Fruit fly (Drosophila melanogaster) whole organism, embryonic: Measurements from ENCODE around the gene CG8066.

Experiments used
- BEAF-32 ChIP-seq: fragments of 200-800 bp; sonication (Bioruptor generic); optimal IDR thresholded peaks from 3 replicates; lab custom pipeline; 2017; ENCODE audit warnings: missing biosample characterization, missing genetic modification characterization, mild to moderate bottlenecking, moderate library complexity, missing genetic modification reagents
- CG10366 ChIP-seq: fragments of 200-800 bp; sonication (Bioruptor generic); IDR thresholded peaks from 2 replicates; pipeline ENCODE4 v1.3.6; 2022; ENCODE audit warnings: missing biosample characterization, missing genetic modification characterization
- CG11085 ChIP-seq: fragments of 200-800 bp; sonication (Bioruptor generic); IDR thresholded peaks from 2 replicates; pipeline ENCODE4 v1.3.6; 2022; ENCODE audit warnings: missing biosample characterization, missing genetic modification characterization
- CG11247 ChIP-seq: fragments of 200-800 bp; sonication (Bioruptor generic); IDR thresholded peaks from 2 replicates; pipeline ENCODE4 v1.3.6; 2022; ENCODE audit warnings: missing biosample characterization, missing genetic modification characterization
- CG11696 ChIP-seq: fragments of 200-800 bp; sonication (Bioruptor generic); IDR thresholded peaks from 2 replicates; pipeline ENCODE4 v1.3.6; 2022; ENCODE audit warnings: missing biosample characterization, missing genetic modification characterization
- CG11723 ChIP-seq: fragments of 200-800 bp; sonication (Bioruptor generic); optimal IDR thresholded peaks from 2 replicates; lab custom pipeline; 2017; ENCODE audit warnings: missing biosample characterization, mild to moderate bottlenecking, missing genetic modification characterization
- CG12769 ChIP-seq: fragments of 200-800 bp; sonication (Bioruptor generic); optimal IDR thresholded peaks from 2 replicates; lab custom pipeline; 2019; ENCODE audit warnings: missing biosample characterization, mild to moderate bottlenecking, missing genetic modification characterization, moderate library complexity
- CG13424 ChIP-seq: fragments of 200-800 bp; sonication (Bioruptor generic); optimal IDR thresholded peaks from 2 replicates; lab custom pipeline; 2019; ENCODE audit warnings: missing biosample characterization, mild to moderate bottlenecking, missing genetic modification characterization, moderate library complexity
- CG14050 ChIP-seq: fragments of 200-800 bp; sonication (Bioruptor generic); IDR thresholded peaks from 3 replicates; pipeline ENCODE4 v1.3.6; 2022; ENCODE audit warnings: missing biosample characterization, missing genetic modification characterization
- CG15269 ChIP-seq: fragments of 200-800 bp; sonication (Bioruptor generic); optimal IDR thresholded peaks from 2 replicates; lab custom pipeline; 2018; ENCODE audit warnings: missing biosample characterization, mild to moderate bottlenecking, missing genetic modification characterization, moderate library complexity
- CG15514 ChIP-seq: fragments of 200-800 bp; sonication (Bioruptor generic); optimal IDR thresholded peaks from 3 replicates; lab custom pipeline; 2017; ENCODE audit warnings: missing biosample characterization, missing genetic modification characterization, mild to moderate bottlenecking, moderate library complexity, missing genetic modification reagents
- CG16779 ChIP-seq: fragments of 200-800 bp; sonication (Bioruptor generic); IDR thresholded peaks from 2 replicates; pipeline ENCODE4 v1.3.6; 2022; ENCODE audit warnings: missing biosample characterization, missing genetic modification characterization
- CG31365 ChIP-seq: fragments of 200-800 bp; sonication (Bioruptor generic); optimal IDR thresholded peaks from 2 replicates; lab custom pipeline; 2018; ENCODE audit warnings: missing biosample characterization, mild to moderate bottlenecking, missing genetic modification characterization
- CG3281 ChIP-seq: fragments of 200-800 bp; sonication (Bioruptor generic); optimal IDR thresholded peaks from 3 replicates; lab custom pipeline; 2017; ENCODE audit warnings: missing biosample characterization, mild to moderate bottlenecking, missing genetic modification characterization
- CG42726 ChIP-seq: fragments of 200-800 bp; sonication (Bioruptor generic); IDR thresholded peaks from 2 replicates; pipeline ENCODE4 v1.3.6; 2022; ENCODE audit warnings: missing biosample characterization, missing genetic modification characterization; ENCODE audit not compliant: partially characterized antibody
- CG4282 ChIP-seq: fragments of 200-800 bp; sonication (Bioruptor generic); optimal IDR thresholded peaks from 2 replicates; lab custom pipeline; 2016; ENCODE audit warnings: missing biosample characterization, missing genetic modification characterization
- CG43689 ChIP-seq: fragments of 200-800 bp; sonication (Bioruptor generic); IDR thresholded peaks from 2 replicates; pipeline ENCODE4 v1.3.6; 2022; ENCODE audit warnings: missing biosample characterization, missing genetic modification characterization
- CG4730 ChIP-seq: fragments of 200-800 bp; sonication (Bioruptor generic); IDR thresholded peaks from 2 replicates; pipeline ENCODE4 v1.3.6; 2022; ENCODE audit warnings: missing biosample characterization, missing genetic modification characterization
- CoRest ChIP-seq: fragments of 200-800 bp; sonication (Bioruptor generic); optimal IDR thresholded peaks from 3 replicates; lab custom pipeline; 2018; ENCODE audit warnings: missing biosample characterization, mild to moderate bottlenecking, missing genetic modification characterization, moderate library complexity
- ERR ChIP-seq: fragments of 200-800 bp; sonication (Bioruptor generic); optimal IDR thresholded peaks from 2 replicates; lab custom pipeline; 2016; ENCODE audit warnings: missing biosample characterization, missing genetic modification characterization
- Hand ChIP-seq: fragments of 200-800 bp; sonication (Bioruptor generic); optimal IDR thresholded peaks from 2 replicates; lab custom pipeline; 2017; ENCODE audit warnings: mild to moderate bottlenecking, missing biosample characterization, missing genetic modification reagents, missing genetic modification characterization
- Jarid2 ChIP-seq: fragments of 200-800 bp; sonication (Bioruptor generic); optimal IDR thresholded peaks from 3 replicates; lab custom pipeline; 2017; ENCODE audit warnings: mild to moderate bottlenecking, missing biosample characterization, missing genetic modification reagents, missing genetic modification characterization
- MTF-1 ChIP-seq: fragments of 200-800 bp; sonication (Bioruptor generic); optimal IDR thresholded peaks from 2 replicates; lab custom pipeline; 2018; ENCODE audit warnings: missing biosample characterization, mild to moderate bottlenecking, missing genetic modification characterization, borderline replicate concordance
- NfI ChIP-seq: fragments of 200-800 bp; sonication (Bioruptor generic); optimal IDR thresholded peaks from 3 replicates; lab custom pipeline; 2018; ENCODE audit warnings: missing biosample characterization, mild to moderate bottlenecking, missing genetic modification characterization, moderate library complexity
- Pdp1 ChIP-seq, 2 experiments: fragments of 200-800 bp; sonication (Bioruptor generic); optimal IDR thresholded peaks; 3 replicates each; lab custom pipeline; 2016; ENCODE audit warnings: missing biosample characterization in 2 of 2, missing genetic modification characterization in 2 of 2, mild to moderate bottlenecking in 1 of 2, moderate library complexity in 1 of 2
- cas ChIP-seq: fragments of 200-800 bp; sonication (Bioruptor generic); IDR thresholded peaks from 2 replicates; pipeline ENCODE4 v1.3.6; 2022; ENCODE audit warnings: missing biosample characterization, missing genetic modification characterization
- chif ChIP-seq, 2 experiments: fragments of 200-800 bp; sonication (Bioruptor generic); optimal IDR thresholded peaks; 3 replicates each; lab custom pipeline; 2016; ENCODE audit warnings: missing biosample characterization in 2 of 2, missing genetic modification characterization in 2 of 2
- chm ChIP-seq: fragments of 200-800 bp; sonication (Bioruptor generic); IDR thresholded peaks from 2 replicates; pipeline ENCODE4 v1.3.6; 2022; ENCODE audit warnings: missing biosample characterization, missing genetic modification characterization
- chn ChIP-seq: fragments of 200-800 bp; sonication (Bioruptor generic); optimal IDR thresholded peaks from 2 replicates; lab custom pipeline; 2016; ENCODE audit warnings: missing biosample characterization, missing genetic modification characterization
- disco-r ChIP-seq: fragments of 200-800 bp; sonication (Bioruptor generic); optimal IDR thresholded peaks from 2 replicates; lab custom pipeline; 2016; ENCODE audit warnings: missing biosample characterization, missing genetic modification characterization
- exex ChIP-seq: fragments of 200-800 bp; sonication (Bioruptor generic); optimal IDR thresholded peaks from 4 replicates; lab custom pipeline; 2018; ENCODE audit warnings: missing biosample characterization, mild to moderate bottlenecking, missing genetic modification characterization, moderate library complexity
- fd64A ChIP-seq: fragments of 200-800 bp; sonication (Bioruptor generic); optimal IDR thresholded peaks from 3 replicates; lab custom pipeline; 2018; ENCODE audit warnings: missing biosample characterization, mild to moderate bottlenecking, missing genetic modification characterization
- hkb ChIP-seq, 2 experiments: fragments of 200-800 bp in 1 of 2; fragments of >200 bp in 1 of 2; sonication (Bioruptor generic) in 1 of 2; IDR thresholded peaks in 1 of 2; optimal IDR thresholded peaks in 1 of 2; 2 replicates each; pipeline versions ENCODE4 v1.3.6 to Lab custom; 2017 to 2022; ENCODE audit warnings: missing biosample characterization in 1 of 2, missing genetic modification characterization in 1 of 2
- insv ChIP-seq, 2 experiments: fragments of 200-800 bp; sonication (Bioruptor generic); optimal IDR thresholded peaks; 3 replicates each; lab custom pipeline; 2016 to 2018; ENCODE audit warnings: missing biosample characterization in 2 of 2, missing genetic modification characterization in 2 of 2
- ken ChIP-seq: fragments of 200-800 bp; sonication (Bioruptor generic); IDR thresholded peaks from 3 replicates; pipeline ENCODE4 v1.3.6; 2022; ENCODE audit warnings: missing biosample characterization, missing genetic modification characterization
- lmd ChIP-seq: fragments of 200-800 bp; sonication (Bioruptor generic); IDR thresholded peaks from 2 replicates; pipeline ENCODE4 v1.3.6; 2022; ENCODE audit warnings: missing biosample characterization, missing genetic modification characterization
- nerfin-2 ChIP-seq: fragments of 200-800 bp; sonication (Bioruptor generic); IDR thresholded peaks from 2 replicates; pipeline ENCODE4 v1.3.6; 2022; ENCODE audit warnings: missing biosample characterization, missing genetic modification characterization; ENCODE audit not compliant: partially characterized antibody
- nmo ChIP-seq: fragments of 200-800 bp; sonication (Bioruptor generic); optimal IDR thresholded peaks from 2 replicates; lab custom pipeline; 2018; ENCODE audit warnings: missing biosample characterization, mild to moderate bottlenecking, missing genetic modification characterization, moderate library complexity
- nom ChIP-seq: fragments of 200-800 bp; sonication (Bioruptor generic); optimal IDR thresholded peaks from 2 replicates; lab custom pipeline; 2017; ENCODE audit warnings: missing biosample characterization, missing genetic modification characterization, mild to moderate bottlenecking, moderate library complexity, missing genetic modification reagents
- p53 ChIP-seq: fragments of 200-800 bp; sonication (Bioruptor generic); optimal IDR thresholded peaks from 2 replicates; lab custom pipeline; 2016; ENCODE audit warnings: missing biosample characterization, missing genetic modification characterization
- peb ChIP-seq: fragments of 200-800 bp; sonication (Bioruptor generic); IDR thresholded peaks from 2 replicates; pipeline ENCODE4 v1.3.6; 2022; ENCODE audit warnings: missing biosample characterization, missing genetic modification characterization
- pfk ChIP-seq: fragments of 200-800 bp; sonication (Bioruptor generic); optimal IDR thresholded peaks from 2 replicates; lab custom pipeline; 2018; ENCODE audit warnings: missing biosample characterization, mild to moderate bottlenecking, missing genetic modification characterization, moderate library complexity
- pros ChIP-seq: fragments of 200-800 bp; sonication (Bioruptor generic); optimal IDR thresholded peaks from 3 replicates; lab custom pipeline; 2019; ENCODE audit warnings: missing biosample characterization, mild to moderate bottlenecking, missing genetic modification characterization, moderate library complexity
- salm ChIP-seq: fragments of 200-800 bp; sonication (Bioruptor generic); optimal IDR thresholded peaks from 2 replicates; lab custom pipeline; 2018; ENCODE audit warnings: missing biosample characterization, mild to moderate bottlenecking, missing genetic modification characterization
- sob ChIP-seq: fragments of 200-800 bp; sonication (Bioruptor generic); IDR thresholded peaks from 2 replicates; pipeline ENCODE4 v1.3.6; 2022; ENCODE audit warnings: missing biosample characterization, missing genetic modification characterization
- tgo ChIP-seq: fragments of 200-800 bp; sonication (Bioruptor generic); IDR thresholded peaks from 3 replicates; pipeline ENCODE4 v1.3.6; 2022; ENCODE audit warnings: missing biosample characterization, missing genetic modification characterization
- usp ChIP-seq: fragments of >200 bp; optimal IDR thresholded peaks from 2 replicates; lab custom pipeline; 2017; ENCODE audit warnings: missing biosample characterization, missing genetic modification characterization
- wek ChIP-seq: fragments of 200-800 bp; sonication (Bioruptor generic); optimal IDR thresholded peaks from 3 replicates; lab custom pipeline; 2018; ENCODE audit warnings: missing biosample characterization, mild to moderate bottlenecking, missing genetic modification characterization, moderate library complexity
- yki ChIP-seq: fragments of >200 bp; optimal IDR thresholded peaks from 3 replicates; lab custom pipeline; 2018

Gene CG8066

dm6 chr3R:14569411-14570107, 912 bp upstream of the CG8066 start, which contains the start of gene Cys (continued):
- TF ChIP-seq chm (GFP tag; lab: Robert Waterston, UW) (peak; percentile 32; the same call in 1 of the 2 replicates), tgo (GFP tag; lab: Robert Waterston, UW) (no peak), Jarid2 (GFP tag; lab: Kevin White, UChicago) (peak; percentile 73), p53 (GFP tag; lab: Kevin White, UChicago) (no peak), CG11696 (GFP tag; lab: Robert Waterston, UW) (no peak), CG11723 (no peak), cas (no peak), CG13424 (tag; lab: Kevin White, UChicago) (no peak), CG10366 (GFP tag; lab: Robert Waterston, UW) (no peak), CG42726 (no peak), nom (GFP tag; lab: Kevin White, UChicago) (no peak), ken (GFP tag; lab: Robert Waterston, UW) (no peak), fd64A (no peak), ERR (GFP tag; lab: Kevin White, UChicago) (no peak), CG11247 (GFP tag; lab: Robert Waterston, UW) (no peak), chn (GFP tag; lab: Kevin White, UChicago) (no peak), CG16779 (peak; percentile 36; the same call in 1 of the 2 replicates), CG4282 (GFP tag; lab: Kevin White, UChicago) (no peak), peb (GFP tag; lab: Robert Waterston, UW) (no peak), yki (no peak), MTF-1 (GFP tag; lab: Kevin White, UChicago) (no peak), exex (tag; lab: Kevin White, UChicago) (no peak), salm (tag; lab: Kevin White, UChicago) (no peak), Pdp1 (GFP tag; optimal IDR thresholded peaks at IDR 0.05; lab: Kevin White, UChicago) (peak in 1 of 2 experiments; percentile 18), usp (GFP tag; lab: Kevin White, UChicago) (no peak), wek (GFP tag; lab: Kevin White, UChicago) (no peak), CoRest (peak; percentile 37), NfI (GFP tag; lab: Kevin White, UChicago) (peak; percentile 13), nerfin-2 (GFP tag; lab: Robert Waterston, UW) (no peak), CG12769 (tag; lab: Kevin White, UChicago) (peak; percentile 89), CG4730 (GFP tag; lab: Robert Waterston, UW) (no peak), CG43689 (GFP tag; lab: Robert Waterston, UW) (no peak), CG15269 (tag; lab: Kevin White, UChicago) (no peak), lmd (GFP tag; lab: Robert Waterston, UW) (no peak), CG3281 (GFP tag; lab: Kevin White, UChicago) (no peak), CG11085 (GFP tag; lab: Robert Waterston, UW) (no peak), chif (GFP tag; optimal IDR thresholded peaks at IDR 0.05; lab: Kevin White, UChicago) (no peak), sob (GFP tag; lab: Robert Waterston, UW) (peak; percentile 39; the same call in 1 of the 2 replicates), insv (GFP tag; optimal IDR thresholded peaks at IDR 0.05; lab: Kevin White, UChicago) (no peak), BEAF-32 (no peak), hkb (optimal IDR thresholded peaks at IDR 0.05; lab: Kevin White, UChicago) (no peak), hkb (GFP tag; IDR thresholded peaks at IDR 0.05; lab: Robert Waterston, UW) (no peak), disco-r (GFP tag; lab: Kevin White, UChicago) (no peak), CG14050 (GFP tag; lab: Robert Waterston, UW) (no peak), CG15514 (no peak), pfk (GFP tag; lab: Kevin White, UChicago) (peak; percentile 42), CG31365 (tag; lab: Kevin White, UChicago) (no peak), nmo (peak; percentile 19), Hand (no peak), pros (GFP tag; lab: Kevin White, UChicago) (no peak)
